Fruit fly (Drosophila melanogaster) whole organism, embryonic: Measurements from ENCODE around the gene RpS26.

Source experiments
- Blimp-1 ChIP-seq: fragments of 200-800 bp; sonication (Bioruptor generic); optimal IDR thresholded peaks from 3 replicates; lab custom pipeline; 2018; ENCODE audit warnings: missing biosample characterization, missing genetic modification characterization, mild to moderate bottlenecking, moderate library complexity, missing genetic modification reagents
- CG10147 ChIP-seq: fragments of 200-800 bp; sonication (Bioruptor generic); optimal IDR thresholded peaks from 2 replicates; lab custom pipeline; 2019; ENCODE audit warnings: missing biosample characterization, mild to moderate bottlenecking, missing genetic modification characterization, moderate library complexity
- CG10209 ChIP-seq: fragments of 200-800 bp; sonication (Bioruptor generic); optimal IDR thresholded peaks from 3 replicates; lab custom pipeline; 2017; ENCODE audit warnings: missing biosample characterization, mild to moderate bottlenecking, missing genetic modification characterization, missing genetic modification reagents
- CG10267 ChIP-seq: fragments of 200-800 bp; sonication (Bioruptor generic); optimal IDR thresholded peaks from 2 replicates; lab custom pipeline; 2018; ENCODE audit warnings: missing biosample characterization, mild to moderate bottlenecking, missing genetic modification characterization, moderate library complexity
- CG11560 ChIP-seq: fragments of 200-800 bp; sonication (Bioruptor generic); IDR thresholded peaks from 3 replicates; pipeline ENCODE4 v1.3.6; 2022; ENCODE audit warnings: missing biosample characterization, missing genetic modification characterization
- CG12104 ChIP-seq: fragments of 200-800 bp; sonication (Bioruptor generic); optimal IDR thresholded peaks from 3 replicates; lab custom pipeline; 2016; ENCODE audit warnings: missing biosample characterization, missing genetic modification characterization
- CG12744 ChIP-seq: fragments of 200-800 bp; sonication (Bioruptor generic); optimal IDR thresholded peaks from 2 replicates; lab custom pipeline; 2016; ENCODE audit warnings: missing biosample characterization, missing genetic modification characterization
- CG14667 ChIP-seq: fragments of 200-800 bp; sonication (Bioruptor generic); IDR thresholded peaks from 2 replicates; pipeline ENCODE4 v1.3.6; 2022; ENCODE audit warnings: missing biosample characterization, missing genetic modification characterization
- CG14965 ChIP-seq: fragments of 200-800 bp; sonication (Bioruptor generic); optimal IDR thresholded peaks from 2 replicates; lab custom pipeline; 2016; ENCODE audit warnings: missing biosample characterization, missing genetic modification characterization, borderline replicate concordance
- CG15011 ChIP-seq: fragments of 200-800 bp; sonication (Bioruptor generic); optimal IDR thresholded peaks from 3 replicates; lab custom pipeline; 2018; ENCODE audit warnings: missing biosample characterization, mild to moderate bottlenecking, missing genetic modification characterization
- CG17385 ChIP-seq: fragments of 200-800 bp; sonication (Bioruptor generic); optimal IDR thresholded peaks from 3 replicates; lab custom pipeline; 2018; ENCODE audit warnings: missing biosample characterization, mild to moderate bottlenecking, missing genetic modification characterization
- CG1792 ChIP-seq: fragments of 200-800 bp; sonication (Bioruptor generic); optimal IDR thresholded peaks from 2 replicates; lab custom pipeline; 2016; ENCODE audit warnings: missing biosample characterization, missing genetic modification characterization
- CG18011 ChIP-seq: fragments of 200-800 bp; sonication (Bioruptor generic); optimal IDR thresholded peaks from 2 replicates; lab custom pipeline; 2017; ENCODE audit warnings: missing biosample characterization, missing genetic modification characterization, mild to moderate bottlenecking, moderate library complexity, missing genotype
- CG2202 ChIP-seq: fragments of 200-800 bp; sonication (Bioruptor generic); optimal IDR thresholded peaks from 2 replicates; lab custom pipeline; 2018; ENCODE audit warnings: missing biosample characterization, mild to moderate bottlenecking, missing genetic modification characterization
- CG3065 ChIP-seq: fragments of 200-800 bp; sonication (Bioruptor generic); optimal IDR thresholded peaks from 2 replicates; lab custom pipeline; 2016; ENCODE audit warnings: missing biosample characterization, missing genetic modification characterization
- CG32532 ChIP-seq: fragments of 200-800 bp; sonication (Bioruptor generic); IDR thresholded peaks from 2 replicates; pipeline ENCODE4 v1.3.6; 2022; ENCODE audit warnings: missing biosample characterization, missing genetic modification characterization
- CG32767 ChIP-seq: fragments of 200-800 bp; sonication (Bioruptor generic); IDR thresholded peaks from 2 replicates; pipeline ENCODE4 v1.3.6; 2022; ENCODE audit warnings: missing biosample characterization, missing genetic modification characterization
- CG33557 ChIP-seq: fragments of 200-800 bp; sonication (Bioruptor generic); optimal IDR thresholded peaks from 2 replicates; lab custom pipeline; 2019; ENCODE audit warnings: missing biosample characterization, mild to moderate bottlenecking, missing genetic modification characterization, moderate library complexity
- CG3995 ChIP-seq: fragments of 200-800 bp; sonication (Bioruptor generic); optimal IDR thresholded peaks from 3 replicates; lab custom pipeline; 2016; ENCODE audit warnings: missing biosample characterization, missing genetic modification characterization
- CG43689 ChIP-seq: fragments of 200-800 bp; sonication (Bioruptor generic); IDR thresholded peaks from 2 replicates; pipeline ENCODE4 v1.3.6; 2022; ENCODE audit warnings: missing biosample characterization, missing genetic modification characterization
- CG6272 ChIP-seq: fragments of 200-800 bp; sonication (Bioruptor generic); IDR thresholded peaks from 2 replicates; pipeline ENCODE4 v1.3.6; 2022; ENCODE audit warnings: missing biosample characterization, missing genetic modification characterization
- CG8944 ChIP-seq: fragments of 200-800 bp; sonication (Bioruptor generic); optimal IDR thresholded peaks from 3 replicates; lab custom pipeline; 2016; ENCODE audit warnings: missing biosample characterization, missing genetic modification characterization
- CG9876 ChIP-seq: fragments of 200-800 bp; sonication (Bioruptor generic); optimal IDR thresholded peaks from 2 replicates; lab custom pipeline; 2016; ENCODE audit warnings: missing biosample characterization, missing genetic modification characterization
- CTCF ChIP-seq: fragments of 200-800 bp; sonication (Bioruptor generic); optimal IDR thresholded peaks from 2 replicates; lab custom pipeline; 2017; ENCODE audit warnings: missing biosample characterization, mild to moderate bottlenecking, missing genetic modification characterization, moderate library complexity
- Dbx ChIP-seq: fragments of 200-800 bp; sonication (Bioruptor generic); IDR thresholded peaks from 3 replicates; pipeline ENCODE4 v1.3.6; 2022; ENCODE audit warnings: missing biosample characterization, missing genetic modification characterization
- Dfd ChIP-seq, 2 experiments: fragments of >200 bp; optimal IDR thresholded peaks; 2 replicates each; lab custom pipeline; 2017; ENCODE audit warnings: missing biosample characterization in 2 of 2, missing genetic modification characterization in 2 of 2
- Dip3 ChIP-seq: fragments of 200-800 bp; sonication (Bioruptor generic); optimal IDR thresholded peaks from 3 replicates; lab custom pipeline; 2016; ENCODE audit warnings: missing biosample characterization, missing genetic modification characterization
- Dref ChIP-seq: fragments of 200-800 bp; sonication (Bioruptor generic); IDR thresholded peaks from 2 replicates; pipeline ENCODE4 v1.3.6; 2022; ENCODE audit warnings: missing biosample characterization, missing genetic modification characterization
- Drgx ChIP-seq: fragments of 200-800 bp; sonication (Bioruptor generic); IDR thresholded peaks from 2 replicates; pipeline ENCODE4 v1.3.6; 2022; ENCODE audit warnings: missing biosample characterization, missing genetic modification characterization
- E2f1 ChIP-seq: fragments of 200-800 bp; sonication (Bioruptor generic); IDR thresholded peaks from 2 replicates; pipeline ENCODE4 v1.3.6; 2022; ENCODE audit warnings: missing biosample characterization, missing genetic modification characterization
- E2f2 ChIP-seq: fragments of 200-800 bp; sonication (Bioruptor generic); IDR thresholded peaks from 2 replicates; pipeline ENCODE4 v1.3.6; 2022; ENCODE audit warnings: missing biosample characterization, missing genetic modification characterization
- Ets97D ChIP-seq: fragments of 200-800 bp; sonication (Bioruptor generic); optimal IDR thresholded peaks from 3 replicates; lab custom pipeline; 2016; ENCODE audit warnings: missing biosample characterization, missing genetic modification characterization
- H15 ChIP-seq: fragments of 200-800 bp; sonication (Bioruptor generic); IDR thresholded peaks from 3 replicates; pipeline ENCODE4 v1.3.6; 2022; ENCODE audit warnings: missing biosample characterization, missing genetic modification characterization
- Mes4 ChIP-seq: fragments of 200-800 bp; sonication (Bioruptor generic); optimal IDR thresholded peaks from 2 replicates; lab custom pipeline; 2016; ENCODE audit warnings: missing biosample characterization, missing genetic modification characterization
- Mrtf ChIP-seq: fragments of 200-800 bp; sonication (Bioruptor generic); IDR thresholded peaks from 3 replicates; pipeline ENCODE4 v1.3.6; 2022; ENCODE audit warnings: missing biosample characterization, missing genetic modification characterization
- PHDP ChIP-seq: fragments of 200-800 bp; sonication (Bioruptor generic); optimal IDR thresholded peaks from 3 replicates; lab custom pipeline; 2018; ENCODE audit warnings: missing biosample characterization, mild to moderate bottlenecking, missing genetic modification characterization, moderate library complexity
- Side ChIP-seq: fragments of 200-800 bp; sonication (Bioruptor generic); optimal IDR thresholded peaks from 2 replicates; lab custom pipeline; 2016; ENCODE audit warnings: missing biosample characterization, missing genetic modification characterization
- crc ChIP-seq: fragments of 200-800 bp; sonication (Bioruptor generic); optimal IDR thresholded peaks from 2 replicates; lab custom pipeline; 2016; ENCODE audit warnings: missing biosample characterization, missing genetic modification characterization
- croc ChIP-seq: fragments of 200-800 bp; sonication (Bioruptor generic); conservative IDR thresholded peaks from 3 replicates; pipeline ENCODE4 v1.3.6; 2022; ENCODE audit warnings: missing biosample characterization, missing genetic modification characterization
- dan ChIP-seq: fragments of 200-800 bp; sonication (Bioruptor generic); IDR thresholded peaks from 2 replicates; pipeline ENCODE4 v1.3.6; 2022; ENCODE audit warnings: missing biosample characterization, missing genetic modification characterization
- gce ChIP-seq: fragments of 200-800 bp; sonication (Bioruptor generic); IDR thresholded peaks from 3 replicates; pipeline ENCODE4 v1.3.6; 2022; ENCODE audit warnings: missing biosample characterization, missing genetic modification characterization
- grn ChIP-seq: fragments of 200-800 bp; sonication (Bioruptor generic); optimal IDR thresholded peaks from 3 replicates; lab custom pipeline; 2017; ENCODE audit warnings: missing biosample characterization, missing genetic modification characterization
- ind ChIP-seq: fragments of 200-800 bp; sonication (Bioruptor generic); optimal IDR thresholded peaks from 3 replicates; lab custom pipeline; 2016; ENCODE audit warnings: missing biosample characterization, missing genetic modification characterization
- jing ChIP-seq: fragments of 200-800 bp; sonication (Bioruptor generic); optimal IDR thresholded peaks from 2 replicates; lab custom pipeline; 2018; ENCODE audit warnings: missing biosample characterization, mild to moderate bottlenecking, missing genetic modification characterization
- kni ChIP-seq: fragments of 200-800 bp; sonication (Bioruptor generic); optimal IDR thresholded peaks from 3 replicates; lab custom pipeline; 2017; ENCODE audit warnings: mild to moderate bottlenecking, missing biosample characterization, missing genetic modification reagents, missing genetic modification characterization
- lbe ChIP-seq: fragments of 200-800 bp; sonication (Bioruptor generic); optimal IDR thresholded peaks from 2 replicates; lab custom pipeline; 2016; ENCODE audit warnings: missing biosample characterization, mild to moderate bottlenecking, missing genetic modification characterization
- luna ChIP-seq: fragments of 200-800 bp; sonication (Bioruptor generic); optimal IDR thresholded peaks from 2 replicates; lab custom pipeline; 2016; ENCODE audit warnings: missing biosample characterization, missing genetic modification characterization
- oc ChIP-seq: fragments of 200-800 bp; sonication (Bioruptor generic); optimal IDR thresholded peaks from 2 replicates; lab custom pipeline; 2018; ENCODE audit warnings: missing biosample characterization, mild to moderate bottlenecking, missing genetic modification characterization, moderate library complexity
- pfk ChIP-seq: fragments of 200-800 bp; sonication (Bioruptor generic); optimal IDR thresholded peaks from 2 replicates; lab custom pipeline; 2018; ENCODE audit warnings: missing biosample characterization, mild to moderate bottlenecking, missing genetic modification characterization, moderate library complexity
- phol ChIP-seq: fragments of 200-800 bp; sonication (Bioruptor generic); optimal IDR thresholded peaks from 3 replicates; lab custom pipeline; 2018; ENCODE audit warnings: missing biosample characterization, mild to moderate bottlenecking, missing genetic modification characterization, moderate library complexity
- sd ChIP-seq: fragments of 200-800 bp; sonication (Bioruptor generic); optimal IDR thresholded peaks from 3 replicates; lab custom pipeline; 2018; ENCODE audit warnings: missing biosample characterization, mild to moderate bottlenecking, missing genetic modification characterization, moderate library complexity
- sug ChIP-seq: fragments of 200-800 bp; optimal IDR thresholded peaks from 2 replicates; lab custom pipeline; 2019; ENCODE audit warnings: missing biosample characterization, mild to moderate bottlenecking, missing genetic modification characterization, moderate library complexity
- tna ChIP-seq: fragments of 200-800 bp; sonication (Bioruptor generic); IDR thresholded peaks from 2 replicates; pipeline ENCODE4 v1.3.6; 2022; ENCODE audit warnings: missing biosample characterization, missing genetic modification characterization; ENCODE audit not compliant: partially characterized antibody

Gene RpS26

DNA sequence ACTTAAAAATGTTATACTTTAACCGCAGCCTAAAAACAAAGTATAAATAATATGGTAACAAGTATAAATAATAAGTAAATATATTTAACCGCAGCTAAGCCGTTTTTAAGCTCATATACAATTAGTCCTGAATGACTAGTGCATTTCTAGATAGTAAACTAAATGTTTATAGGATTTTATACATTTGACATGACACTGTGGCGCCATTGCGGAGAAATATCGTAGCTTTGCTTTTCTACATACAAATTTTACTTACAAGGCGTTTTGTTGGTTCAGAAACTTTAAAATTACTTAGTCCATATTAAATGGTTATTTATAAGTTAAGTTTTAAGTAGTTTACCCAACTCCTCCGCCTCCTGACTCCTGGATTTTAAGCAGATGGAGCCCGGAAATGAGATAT, 1.9 kb downstream of the RpS26 start (continued):
- TF ChIP-seq CG33557 (GFP tag; lab: Kevin White, UChicago) = no peak
- no peak for TF ChIP-seq CG12744 (GFP tag; lab: Kevin White, UChicago)
- TF ChIP-seq CG10209 (GFP tag; lab: Kevin White, UChicago) = no peak
- no peak for TF ChIP-seq luna
- TF ChIP-seq Mes4 = no peak
- TF ChIP-seq CG10267 (tag; lab: Kevin White, UChicago) = peak; percentile 14
- TF ChIP-seq CG11560 (tag; lab: Robert Waterston, UW) = no peak
- TF ChIP-seq CG6272 = no peak
- peak; percentile 34 for TF ChIP-seq PHDP (tag; lab: Kevin White, UChicago)
- peak; percentile 96 for TF ChIP-seq CTCF (GFP tag; lab: Kevin White, UChicago)
- no peak for TF ChIP-seq pfk
- no peak for TF ChIP-seq Blimp-1
- TF ChIP-seq oc (tag; lab: Kevin White, UChicago) = no peak
- TF ChIP-seq CG18011 (GFP tag; lab: Kevin White, UChicago) = no peak
- TF ChIP-seq CG2202 = no peak
- no peak for TF ChIP-seq dan (GFP tag; lab: Robert Waterston, UW)
- TF ChIP-seq ind (GFP tag; lab: Kevin White, UChicago) = no peak
- no peak for TF ChIP-seq crc (GFP tag; lab: Kevin White, UChicago)
- TF ChIP-seq jing (GFP tag; lab: Kevin White, UChicago) = no peak
- TF ChIP-seq grn = no peak
- no peak for TF ChIP-seq CG14965
- TF ChIP-seq E2f2 (GFP tag; lab: Robert Waterston, UW) = peak; percentile 29; the same call in 1 of the 2 replicates
- TF ChIP-seq Dfd (GFP tag; optimal IDR thresholded peaks at IDR 0.05; lab: Kevin White, UChicago) = no peak
- no peak for TF ChIP-seq tna (GFP tag; lab: Robert Waterston, UW)
- no peak for TF ChIP-seq CG32767 (GFP tag; lab: Robert Waterston, UW)
- TF ChIP-seq H15 (GFP tag; lab: Robert Waterston, UW) = no peak
- no peak for TF ChIP-seq CG12104 (GFP tag; lab: Kevin White, UChicago)
- no peak for TF ChIP-seq gce (GFP tag; lab: Robert Waterston, UW)
- TF ChIP-seq CG17385 (GFP tag; lab: Kevin White, UChicago) = no peak
- TF ChIP-seq CG1792 (GFP tag; lab: Kevin White, UChicago) = no peak
- TF ChIP-seq Drgx (GFP tag; lab: Robert Waterston, UW) = no peak
- no peak for TF ChIP-seq kni (GFP tag; lab: Kevin White, UChicago)
- TF ChIP-seq CG3995 (GFP tag; lab: Kevin White, UChicago) = no peak
- TF ChIP-seq CG8944 (GFP tag; lab: Kevin White, UChicago) = no peak
- no peak for TF ChIP-seq sd (tag; lab: Kevin White, UChicago)
- no peak for TF ChIP-seq Dref (GFP tag; lab: Robert Waterston, UW)
- TF ChIP-seq CG15011 (GFP tag; lab: Kevin White, UChicago) = no peak
- peak; percentile 39; the same call in 1 of the 3 replicates for TF ChIP-seq Dbx (GFP tag; lab: Robert Waterston, UW)
- TF ChIP-seq CG10147 (GFP tag; lab: Kevin White, UChicago) = no peak
- TF ChIP-seq croc (GFP tag; lab: Robert Waterston, UW) = no peak
- no peak for TF ChIP-seq Side (GFP tag; lab: Kevin White, UChicago)
- TF ChIP-seq E2f1 (GFP tag; lab: Robert Waterston, UW) = no peak
- TF ChIP-seq lbe (GFP tag; lab: Kevin White, UChicago) = no peak
- peak; percentile 43; the same call in 1 of the 2 replicates for TF ChIP-seq CG32532
- TF ChIP-seq Mrtf (GFP tag; lab: Robert Waterston, UW) = 0 out of 3 replicates have a peak, but pooled peaks have one; percentile 13
- peak; percentile 5 for TF ChIP-seq Ets97D
- TF ChIP-seq CG9876 (GFP tag; lab: Kevin White, UChicago) = no peak
- peak; percentile 33 for TF ChIP-seq Dip3 (GFP tag; lab: Kevin White, UChicago)
- no peak for TF ChIP-seq sug (tag; lab: Kevin White, UChicago)
- peak; percentile 13 for TF ChIP-seq phol (tag; lab: Kevin White, UChicago)
- TF ChIP-seq CG3065 (GFP tag; lab: Kevin White, UChicago) = no peak
- TF ChIP-seq CG14667 (GFP tag; lab: Robert Waterston, UW) = no peak
- no peak for TF ChIP-seq CG43689
